Worm (Caenorhabditis elegans): ENCODE data around the gene Y54E2A.10.

The Y54E2A.10 gene

DNA sequence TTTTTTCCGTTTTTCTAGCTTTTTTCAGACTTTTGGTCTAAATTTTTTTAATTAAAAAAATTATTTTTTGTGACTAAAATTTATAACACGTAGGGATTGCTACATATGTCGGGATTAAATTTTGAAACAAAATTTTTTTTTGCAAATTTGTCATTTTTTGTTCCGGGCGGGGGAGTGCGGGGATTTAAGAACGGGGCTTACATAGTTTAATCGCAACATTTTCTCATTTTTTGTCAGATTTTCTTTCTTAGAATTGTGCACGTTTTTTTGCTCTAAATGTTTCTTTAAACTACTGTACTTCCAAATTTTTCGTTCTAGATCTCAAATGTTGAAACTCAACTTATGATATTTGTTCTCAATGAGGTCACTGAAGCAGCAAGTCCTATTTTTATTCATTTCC, at the start of gene Y54E2A.10:
Gene Y54E2A.10, plus strand, starts transcription at position 301 of the 400 bp plus-strand sequence.
- no peak for TF ChIP-seq dve-1 (tag; optimal IDR thresholded peaks at IDR 0.05)
- no peak for TF ChIP-seq ama-1 (optimal IDR thresholded peaks at IDR 0.05)
- no peak for TF ChIP-seq C38D4.7 (GFP tag; optimal IDR thresholded peaks at IDR 0.05)
- no peak for TF ChIP-seq unc-86 (tag; optimal IDR thresholded peaks at IDR 0.05)
- no peak for TF ChIP-seq ceh-19 (GFP tag; optimal IDR thresholded peaks at IDR 0.05)
- TF ChIP-seq pha-4 (tag; optimal IDR thresholded peaks at IDR 0.05) = no peak
- TF ChIP-seq hlh-6 (tag; optimal IDR thresholded peaks at IDR 0.05) = no peak
- no peak for TF ChIP-seq gmeb-2 (tag; optimal IDR thresholded peaks at IDR 0.05)
- TF ChIP-seq ceh-9 (tag; optimal IDR thresholded peaks at IDR 0.05) = no peak
- TF ChIP-seq ceh-14 (tag; optimal IDR thresholded peaks at IDR 0.05) = no peak
- TF ChIP-seq lim-6 (tag; optimal IDR thresholded peaks at IDR 0.05) = no peak
- TF ChIP-seq Y22D7AL.16 (tag; optimal IDR thresholded peaks at IDR 0.05) = no peak
- TF ChIP-seq sox-4 (tag; optimal IDR thresholded peaks at IDR 0.05) = no peak
- no peak for TF ChIP-seq fax-1 (tag; optimal IDR thresholded peaks at IDR 0.05)
- TF ChIP-seq K09A11.1 (tag; optimal IDR thresholded peaks at IDR 0.05; ENCODE audit: insufficient read depth) = no peak
- TF ChIP-seq pag-3 (tag; optimal IDR thresholded peaks at IDR 0.05; ENCODE audit: borderline replicate concordance) = no peak
- no peak for TF ChIP-seq unc-42 (tag; optimal IDR thresholded peaks at IDR 0.05)

DNA sequence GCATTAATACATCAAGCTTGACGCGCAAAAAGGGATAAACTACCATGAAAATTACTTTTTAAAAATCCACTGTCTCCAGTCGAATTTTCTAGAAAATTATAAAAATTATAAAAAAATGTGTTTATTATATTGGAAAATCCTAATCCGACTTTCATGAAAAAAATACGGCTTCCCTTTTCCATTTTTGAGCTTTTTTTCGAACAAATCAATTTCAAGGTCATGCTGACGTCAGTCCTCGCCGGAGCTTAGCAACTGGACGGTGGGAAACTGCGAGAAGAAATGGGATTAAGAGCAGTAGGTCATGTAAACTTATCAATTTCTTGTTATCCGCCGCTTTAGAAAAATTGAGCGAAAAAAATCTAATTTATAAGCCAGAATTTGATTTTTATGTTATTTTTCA, 45.7 kb upstream of the Y54E2A.10 start:
- TF ChIP-seq gmeb-2 (tag; optimal IDR thresholded peaks at IDR 0.05) (no peak), F13H6.1 (tag; optimal IDR thresholded peaks at IDR 0.05) (no peak), tbx-2 (tag; optimal IDR thresholded peaks at IDR 0.05) (no peak), ceh-30 (tag; optimal IDR thresholded peaks at IDR 0.05) (no peak), pqm-1 (tag; optimal IDR thresholded peaks at IDR 0.05) (no peak), madf-2 (tag; optimal IDR thresholded peaks at IDR 0.05) (no peak), eyg-1 (tag; optimal IDR thresholded peaks at IDR 0.05) (no peak), che-1 (tag; optimal IDR thresholded peaks at IDR 0.05) (no peak), ceh-6 (GFP tag; optimal IDR thresholded peaks at IDR 0.05) (no peak), ceh-48 (tag; optimal IDR thresholded peaks at IDR 0.05) (no peak), pros-1 (tag; optimal IDR thresholded peaks at IDR 0.05) (no peak), zip-5 (tag; optimal IDR thresholded peaks at IDR 0.05) (no peak), lim-6 (tag; optimal IDR thresholded peaks at IDR 0.05) (no peak), sox-2 (GFP tag; IDR thresholded peaks at IDR 0.05) (no peak), rnt-1 (tag; optimal IDR thresholded peaks at IDR 0.05) (no peak)

DNA sequence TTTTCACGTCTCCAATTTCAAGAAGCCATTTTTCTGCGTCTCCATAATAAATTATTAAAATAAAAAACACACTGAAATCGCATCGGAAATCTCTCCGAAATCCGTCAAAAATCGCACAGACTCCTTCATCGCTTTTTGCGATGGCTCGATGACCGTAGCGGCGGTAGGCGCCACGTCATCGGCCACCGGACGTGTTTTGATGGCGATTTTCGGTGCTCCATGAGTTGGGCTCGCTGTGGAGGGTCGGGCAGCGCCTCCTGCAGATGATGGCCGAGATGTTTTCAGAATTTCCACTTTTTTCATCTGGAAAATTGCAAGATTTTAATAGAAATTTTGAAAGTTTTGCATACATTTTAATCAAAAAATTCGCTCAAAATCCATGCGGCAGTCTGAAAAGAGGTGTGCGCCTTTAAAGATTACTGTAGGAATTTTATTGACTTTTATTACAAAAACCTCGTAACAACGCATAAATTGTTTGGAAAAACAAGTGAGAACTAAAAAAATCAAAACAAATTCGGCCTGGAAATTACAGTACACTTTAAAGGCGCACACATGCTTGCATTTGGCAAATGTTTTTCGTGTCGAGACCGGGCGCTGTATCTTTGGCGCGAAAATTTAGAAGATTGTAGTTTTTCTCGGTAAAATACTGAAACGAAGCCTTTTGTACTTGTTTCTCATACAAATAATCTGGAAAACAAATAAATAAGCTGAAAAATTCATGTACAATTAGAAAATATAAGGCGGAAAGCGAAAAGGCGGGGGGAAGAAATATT, 38.5 kb upstream of the Y54E2A.10 start, which contains the start of gene smg-9:
Gene smg-9, minus strand, starts transcription at position 663 of the 773 bp plus-strand sequence.
- TF ChIP-seq unc-55 (GFP tag; optimal IDR thresholded peaks at IDR 0.05) = no peak

DNA sequence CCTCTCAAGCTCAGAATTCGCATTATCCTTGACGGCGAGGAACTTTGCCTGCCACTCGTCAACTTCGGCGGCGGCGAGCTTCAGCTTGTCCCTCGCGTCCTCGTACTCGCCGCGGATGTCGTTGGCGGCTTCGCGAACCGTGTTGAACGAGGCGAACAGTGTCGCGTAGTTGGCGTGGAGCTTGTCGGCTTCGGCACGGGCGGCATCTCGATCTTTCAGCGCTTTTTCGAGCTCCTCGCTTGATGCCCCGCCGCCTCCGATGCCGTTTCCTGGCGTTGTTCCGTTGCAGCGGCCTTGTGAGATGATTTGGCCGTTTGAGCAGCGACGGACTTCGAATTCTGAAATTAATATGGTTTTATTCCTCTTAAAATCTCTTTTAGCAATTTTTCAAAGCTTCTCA, 37.6 kb upstream of the Y54E2A.10 start:
- no peak for TF ChIP-seq pat-9 (tag; optimal IDR thresholded peaks at IDR 0.05)
- TF ChIP-seq ceh-30 (tag; optimal IDR thresholded peaks at IDR 0.05) = no peak
- no peak for TF ChIP-seq T23F11.4 (GFP tag; optimal IDR thresholded peaks at IDR 0.05)
- TF ChIP-seq pqm-1 (tag; optimal IDR thresholded peaks at IDR 0.05) = no peak
- no peak for TF ChIP-seq F13H6.1 (tag; optimal IDR thresholded peaks at IDR 0.05)
- TF ChIP-seq ceh-6 (GFP tag; optimal IDR thresholded peaks at IDR 0.05) = no peak
- no peak for TF ChIP-seq nhr-232 (tag; optimal IDR thresholded peaks at IDR 0.05)
- TF ChIP-seq eyg-1 (tag; optimal IDR thresholded peaks at IDR 0.05) = no peak
- no peak for TF ChIP-seq ceh-31 (tag; optimal IDR thresholded peaks at IDR 0.05)
- TF ChIP-seq ceh-9 (tag; optimal IDR thresholded peaks at IDR 0.05) = no peak
- no peak for TF ChIP-seq unc-42 (tag; optimal IDR thresholded peaks at IDR 0.05)
- no peak for TF ChIP-seq fkh-6 (tag; optimal IDR thresholded peaks at IDR 0.05)
- no peak for TF ChIP-seq hlh-8 (tag; optimal IDR thresholded peaks at IDR 0.05)
- TF ChIP-seq pha-4 (tag; optimal IDR thresholded peaks at IDR 0.05) = no peak
- no peak for TF ChIP-seq hlh-6 (tag; optimal IDR thresholded peaks at IDR 0.05)
- TF ChIP-seq ets-4 (tag; optimal IDR thresholded peaks at IDR 0.05) = no peak
